Fruit fly (Drosophila melanogaster): ENCODE results near the gene CG14265.

CG14265 gene

DNA sequence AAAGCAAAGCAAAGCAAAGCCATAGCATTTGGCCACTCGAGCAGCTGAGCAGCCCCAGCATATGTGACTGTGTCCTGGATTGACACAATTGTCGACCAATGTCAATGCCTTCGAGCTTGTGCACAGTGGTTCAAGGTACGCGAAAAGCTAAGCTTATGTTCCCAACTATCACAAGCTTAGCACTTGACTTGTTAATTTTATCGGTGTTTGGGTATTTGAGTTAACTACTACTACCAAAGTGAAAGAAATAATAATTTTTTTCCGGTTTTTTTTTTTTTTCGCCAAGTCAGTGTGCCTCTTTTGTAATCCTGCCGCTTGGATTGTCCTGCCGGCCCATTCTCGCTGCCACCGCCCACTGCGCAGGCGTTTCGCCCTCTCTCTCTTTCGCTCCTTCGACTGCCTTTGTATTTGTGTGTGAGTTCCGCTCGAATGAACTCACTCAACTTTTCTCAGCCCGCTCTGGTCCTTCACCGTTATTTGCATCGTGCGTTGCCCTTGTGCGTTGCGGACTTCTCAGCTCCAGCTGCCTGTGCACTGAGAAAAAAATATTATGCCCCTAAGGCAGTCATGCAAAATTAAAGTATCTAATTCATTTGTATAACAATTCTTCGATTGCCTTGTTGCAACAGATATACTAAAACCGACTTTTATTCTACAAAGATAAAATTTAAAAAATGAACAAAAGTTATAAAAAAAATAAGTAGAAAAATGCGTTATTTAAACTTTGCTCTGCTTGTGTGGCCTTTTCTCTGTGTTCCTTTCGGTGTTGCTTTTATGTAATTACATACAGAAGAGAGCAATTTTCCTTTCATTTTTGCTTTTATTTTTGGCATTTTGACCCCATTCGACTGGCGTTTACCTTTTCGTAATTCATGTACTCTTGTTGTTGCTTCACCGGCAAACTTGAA lies 30.3 kb downstream of the CG14265 start (continued):
- TF ChIP-seq CG7928 (GFP tag; optimal IDR thresholded peaks at IDR 0.05) = no peak
- TF ChIP-seq CG32772 (GFP tag; IDR thresholded peaks at IDR 0.05) = peak; percentile 77
- TF ChIP-seq Myb (GFP tag; optimal IDR thresholded peaks at IDR 0.05) = peak; percentile 52
- peak; percentile 51 for TF ChIP-seq CG1647 (GFP tag; optimal IDR thresholded peaks at IDR 0.05)
- peak; percentile 55 for TF ChIP-seq pnt (GFP tag; optimal IDR thresholded peaks at IDR 0.05)
- TF ChIP-seq Gug (GFP tag; IDR thresholded peaks at IDR 0.05) = peak; percentile 59
- 0 out of 2 replicates have a peak, but pooled peaks have one; percentile 32 for TF ChIP-seq nerfin-2 (GFP tag; IDR thresholded peaks at IDR 0.05; ENCODE audit: partially characterized antibody)
- no peak for TF ChIP-seq CG31388 (GFP tag; optimal IDR thresholded peaks at IDR 0.05)
- peak; percentile 72 for TF ChIP-seq Optix (GFP tag; IDR thresholded peaks at IDR 0.05)
- no peak for TF ChIP-seq twi (tag; optimal IDR thresholded peaks at IDR 0.05)
- TF ChIP-seq D (optimal IDR thresholded peaks at IDR 0.05) = no peak
- TF ChIP-seq D (GFP tag; optimal IDR thresholded peaks at IDR 0.05) = no peak
- TF ChIP-seq CrebB (tag; optimal IDR thresholded peaks at IDR 0.05) = peak; percentile 32
- peak; percentile 32 for TF ChIP-seq CG18011 (GFP tag; optimal IDR thresholded peaks at IDR 0.05)
- TF ChIP-seq CG12299 (tag; optimal IDR thresholded peaks at IDR 0.05) = peak; percentile 35
- no peak for TF ChIP-seq Dp (GFP tag; optimal IDR thresholded peaks at IDR 0.05)
- TF ChIP-seq phol (tag; optimal IDR thresholded peaks at IDR 0.05) = peak; percentile 48
- TF ChIP-seq pum (GFP tag; optimal IDR thresholded peaks at IDR 0.05) = peak; percentile 50
- peak; percentile 85 for TF ChIP-seq ewg (GFP tag; optimal IDR thresholded peaks at IDR 0.05)
- no peak for TF ChIP-seq Sry-β (GFP tag; optimal IDR thresholded peaks at IDR 0.05)
- TF ChIP-seq CG2129 (GFP tag; IDR thresholded peaks at IDR 0.05; ENCODE audit: partially characterized antibody) = no peak
- TF ChIP-seq CG17829 (tag; optimal IDR thresholded peaks at IDR 0.05) = no peak
- no peak for TF ChIP-seq CG10462 (GFP tag; optimal IDR thresholded peaks at IDR 0.05)
- TF ChIP-seq HmgZ (tag; optimal IDR thresholded peaks at IDR 0.05) = no peak
- TF ChIP-seq CG13287 (GFP tag; IDR thresholded peaks at IDR 0.05; ENCODE audit: partially characterized antibody) = peak; percentile 26; the same call in 1 of the 2 replicates
- peak; percentile 48 for TF ChIP-seq CG9817 (tag; optimal IDR thresholded peaks at IDR 0.05)
- no peak for TF ChIP-seq Stat92E (GFP tag; optimal IDR thresholded peaks at IDR 0.05)
- TF ChIP-seq CTCF (GFP tag; optimal IDR thresholded peaks at IDR 0.05) = no peak
- TF ChIP-seq ase (GFP tag; IDR thresholded peaks at IDR 0.05) = peak; percentile 55; the same call in 1 of the 3 replicates
- TF ChIP-seq Tbp (GFP tag; optimal IDR thresholded peaks at IDR 0.05) = no peak
- peak; percentile 21 for TF ChIP-seq CG13775 (GFP tag; optimal IDR thresholded peaks at IDR 0.05)
- TF ChIP-seq CG3407 (GFP tag; optimal IDR thresholded peaks at IDR 0.05) = peak; percentile 7
- no peak for TF ChIP-seq CG1832 (GFP tag; optimal IDR thresholded peaks at IDR 0.05)
- TF ChIP-seq CG11456 (GFP tag; IDR thresholded peaks at IDR 0.05) = peak; percentile 68; the same call in 2 of the 3 replicates
- TF ChIP-seq cg (GFP tag; optimal IDR thresholded peaks at IDR 0.05) = no peak

DNA sequence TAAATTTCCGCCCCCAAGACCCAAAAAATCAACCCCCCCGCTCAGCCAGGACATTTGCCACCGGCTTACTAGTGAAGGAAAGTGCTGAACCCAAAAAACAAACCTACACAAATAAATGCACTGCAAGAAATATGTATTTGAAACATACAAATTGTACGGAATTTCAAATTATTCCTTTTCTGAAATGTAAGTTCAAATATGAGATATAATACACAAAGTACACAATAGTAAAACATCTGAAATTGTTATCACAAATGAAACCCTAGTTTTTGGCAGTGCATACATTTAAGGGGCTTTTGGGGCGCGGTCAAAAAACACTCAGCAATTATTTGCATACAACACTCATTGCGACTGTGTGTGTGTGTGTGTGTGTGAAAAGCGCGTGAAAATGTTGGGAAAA lies 42.7 kb downstream of the CG14265 start:
- TF ChIP-seq gce (GFP tag; IDR thresholded peaks at IDR 0.05) (no peak), Camta (GFP tag; optimal IDR thresholded peaks at IDR 0.05) (no peak), pho (GFP tag; optimal IDR thresholded peaks at IDR 0.05) (no peak), CG12659 (GFP tag; optimal IDR thresholded peaks at IDR 0.05) (peak; percentile 14), grau (tag; optimal IDR thresholded peaks at IDR 0.05) (peak; percentile 42), D (optimal IDR thresholded peaks at IDR 0.05) (no peak), D (GFP tag; optimal IDR thresholded peaks at IDR 0.05) (no peak), Gug (GFP tag; IDR thresholded peaks at IDR 0.05) (no peak), zen2 (GFP tag; IDR thresholded peaks at IDR 0.05; ENCODE audit: partially characterized antibody) (no peak), gem (tag; optimal IDR thresholded peaks at IDR 0.05) (peak; percentile 48), CG12942 (GFP tag; optimal IDR thresholded peaks at IDR 0.05) (no peak), CG10147 (GFP tag; optimal IDR thresholded peaks at IDR 0.05) (no peak), CG14965 (GFP tag; optimal IDR thresholded peaks at IDR 0.05; ENCODE audit: borderline replicate concordance) (no peak), CG30020 (tag; optimal IDR thresholded peaks at IDR 0.05) (no peak), lab (GFP tag; optimal IDR thresholded peaks at IDR 0.05) (peak; percentile 57), sima (GFP tag; optimal IDR thresholded peaks at IDR 0.05) (no peak), ci (GFP tag; IDR thresholded peaks at IDR 0.05) (0 out of 3 replicates have a peak, but pooled peaks have one; percentile 45), Stat92E (GFP tag; optimal IDR thresholded peaks at IDR 0.05) (no peak)
